Worm (Caenorhabditis elegans) whole organism, late embryonic: ENCODE measurements around the gene F57F4.1.

Experiments
- F13H6.1 ChIP-seq: sonication (generic microtip); optimal IDR thresholded peaks from 2 replicates; lab custom pipeline; 2016; ENCODE audit warnings: missing genetic modification characterization, missing compliant biosample characterization
- ahr-1 ChIP-seq: sonication (generic microtip); optimal IDR thresholded peaks from 2 replicates; lab custom pipeline; 2016; ENCODE audit warnings: missing genetic modification characterization, missing compliant biosample characterization
- ceh-14 ChIP-seq: sonication (generic microtip); optimal IDR thresholded peaks from 2 replicates; lab custom pipeline; 2016; ENCODE audit warnings: missing genotype, missing genetic modification characterization, missing compliant biosample characterization
- ceh-18 ChIP-seq: sonication (generic microtip); optimal IDR thresholded peaks from 2 replicates; lab custom pipeline; 2016; ENCODE audit warnings: missing genetic modification characterization, missing compliant biosample characterization
- ceh-19 ChIP-seq: fragments of 200-800 bp; sonication (Bioruptor generic); optimal IDR thresholded peaks from 2 replicates; lab custom pipeline; 2018; ENCODE audit warnings: mild to moderate bottlenecking, missing genetic modification characterization, missing compliant biosample characterization
- ceh-2 ChIP-seq: sonication (generic microtip); optimal IDR thresholded peaks from 2 replicates; lab custom pipeline; 2016; ENCODE audit warnings: missing genotype, missing genetic modification characterization, missing compliant biosample characterization
- ceh-22 ChIP-seq: sonication (generic microtip); optimal IDR thresholded peaks from 2 replicates; lab custom pipeline; 2017; ENCODE audit warnings: missing biosample characterization, missing genetic modification characterization
- ceh-24 ChIP-seq: sonication (generic microtip); optimal IDR thresholded peaks from 2 replicates; lab custom pipeline; 2016; ENCODE audit warnings: mild to moderate bottlenecking, missing genetic modification characterization, missing compliant biosample characterization
- ceh-31 ChIP-seq: sonication (generic microtip); optimal IDR thresholded peaks from 2 replicates; lab custom pipeline; 2016; ENCODE audit warnings: missing genetic modification characterization, missing compliant biosample characterization
- ceh-45 ChIP-seq: fragments of 200-800 bp; sonication (Bioruptor generic); IDR thresholded peaks from 2 replicates; pipeline ENCODE4 v1.3.6; 2022; ENCODE audit warnings: missing genetic modification reagents, missing genetic modification characterization, missing compliant biosample characterization
- ceh-6 ChIP-seq: fragments of 200-800 bp; sonication (Bioruptor generic); optimal IDR thresholded peaks from 2 replicates; lab custom pipeline; 2018; ENCODE audit warnings: mild to moderate bottlenecking, missing genetic modification characterization, missing compliant biosample characterization
- dmd-4 ChIP-seq: sonication (generic microtip); optimal IDR thresholded peaks from 2 replicates; lab custom pipeline; 2016; ENCODE audit warnings: borderline replicate concordance, missing genetic modification characterization, missing compliant biosample characterization
- eyg-1 ChIP-seq: sonication (generic microtip); optimal IDR thresholded peaks from 2 replicates; lab custom pipeline; 2016; ENCODE audit warnings: missing genotype, missing genetic modification characterization, missing compliant biosample characterization
- fax-1 ChIP-seq: sonication (generic microtip); optimal IDR thresholded peaks from 2 replicates; lab custom pipeline; 2016; ENCODE audit warnings: missing genotype, missing genetic modification characterization, missing compliant biosample characterization
- hlh-13 ChIP-seq: fragments of 200-800 bp; sonication (Bioruptor generic); optimal IDR thresholded peaks from 2 replicates; lab custom pipeline; 2018; ENCODE audit warnings: mild to moderate bottlenecking, missing genetic modification characterization, missing compliant biosample characterization
- hlh-30 ChIP-seq: sonication (generic microtip); optimal IDR thresholded peaks from 2 replicates; lab custom pipeline; 2017; ENCODE audit warnings: antibody characterized with exemption, missing genetic modification characterization, missing compliant biosample characterization; ENCODE audit not compliant: insufficient read depth
- hlh-6 ChIP-seq: sonication (generic microtip); optimal IDR thresholded peaks from 2 replicates; lab custom pipeline; 2016; ENCODE audit warnings: missing genotype, missing genetic modification characterization, missing compliant biosample characterization
- hlh-8 ChIP-seq: sonication (generic microtip); optimal IDR thresholded peaks from 2 replicates; lab custom pipeline; 2016; ENCODE audit warnings: missing genotype, missing genetic modification characterization, missing compliant biosample characterization
- lim-6 ChIP-seq: sonication (generic microtip); optimal IDR thresholded peaks from 2 replicates; lab custom pipeline; 2016; ENCODE audit warnings: missing genetic modification characterization, missing compliant biosample characterization
- nfya-1 ChIP-seq: sonication (generic microtip); optimal IDR thresholded peaks from 2 replicates; lab custom pipeline; 2017; ENCODE audit warnings: missing genetic modification characterization, mild to moderate bottlenecking, missing compliant biosample characterization, antibody characterized with exemption, moderate library complexity
- nhr-11 ChIP-seq: fragments of 150-350 bp; optimal IDR thresholded peaks from 2 replicates; lab custom pipeline; 2014; ENCODE audit warnings: missing biosample characterization, missing genetic modification characterization
- npax-4 ChIP-seq: sonication (generic microtip); optimal IDR thresholded peaks from 2 replicates; lab custom pipeline; 2016; ENCODE audit warnings: missing genetic modification characterization, missing compliant biosample characterization
- pag-3 ChIP-seq: sonication (generic microtip); optimal IDR thresholded peaks from 2 replicates; lab custom pipeline; 2016; ENCODE audit warnings: missing compliant biosample characterization, missing genetic modification characterization, borderline replicate concordance
- pat-9 ChIP-seq: fragments of 200-800 bp; sonication (Bioruptor generic); optimal IDR thresholded peaks from 2 replicates; lab custom pipeline; 2018; ENCODE audit warnings: mild to moderate bottlenecking, missing genetic modification characterization, moderate library complexity, missing compliant biosample characterization
- pha-4 ChIP-seq: fragments of 150-350 bp; optimal IDR thresholded peaks from 2 replicates; lab custom pipeline; 2018; ENCODE audit warnings: missing biosample characterization, missing genetic modification reagents, missing genetic modification characterization
- pros-1 ChIP-seq: fragments of 150-350 bp; optimal IDR thresholded peaks from 2 replicates; lab custom pipeline; 2014; ENCODE audit warnings: missing biosample characterization, missing genetic modification reagents, missing genetic modification characterization
- ref-2 ChIP-seq: sonication (generic microtip); optimal IDR thresholded peaks from 2 replicates; lab custom pipeline; 2016; ENCODE audit warnings: missing genetic modification characterization, missing compliant biosample characterization
- rnt-1 ChIP-seq: sonication (generic microtip); optimal IDR thresholded peaks from 2 replicates; lab custom pipeline; 2016; ENCODE audit warnings: missing genetic modification characterization, missing compliant biosample characterization
- sox-2 ChIP-seq: fragments of 200-800 bp; sonication (Bioruptor generic); IDR thresholded peaks from 2 replicates; pipeline ENCODE4 v1.3.6; 2022; ENCODE audit warnings: missing genetic modification reagents, missing genetic modification characterization, missing compliant biosample characterization
- sox-4 ChIP-seq: sonication (generic microtip); optimal IDR thresholded peaks from 2 replicates; lab custom pipeline; 2017; ENCODE audit warnings: mild to moderate bottlenecking, missing genetic modification characterization, inconsistent platforms, missing compliant biosample characterization
- ttx-3 ChIP-seq: sonication (generic microtip); optimal IDR thresholded peaks from 2 replicates; lab custom pipeline; 2016; ENCODE audit warnings: missing genetic modification reagents, missing genetic modification characterization, missing compliant biosample characterization
- unc-3 ChIP-seq, 2 experiments: fragments of 200-800 bp in 1 of 2; sonication (Bioruptor generic) in 1 of 2; sonication (generic microtip) in 1 of 2; conservative IDR thresholded peaks in 1 of 2; optimal IDR thresholded peaks in 1 of 2; 2 replicates each; pipeline versions ENCODE4 v1.3.6 to Lab custom; 2016 to 2022; ENCODE audit warnings: missing compliant biosample characterization in 2 of 2, missing genetic modification characterization in 2 of 2, missing genetic modification reagents in 1 of 2
- unc-42 ChIP-seq: sonication (generic microtip); optimal IDR thresholded peaks from 2 replicates; lab custom pipeline; 2016; ENCODE audit warnings: missing genotype, missing genetic modification characterization, missing compliant biosample characterization
- unc-55 ChIP-seq: sonication (generic microtip); optimal IDR thresholded peaks from 2 replicates; lab custom pipeline; 2017; ENCODE audit warnings: missing biosample characterization, missing genetic modification reagents, missing genetic modification characterization
- zip-5 ChIP-seq: sonication (generic microtip); optimal IDR thresholded peaks from 2 replicates; lab custom pipeline; 2016; ENCODE audit warnings: missing genetic modification characterization, missing compliant biosample characterization
- ztf-16 ChIP-seq: sonication (generic microtip); optimal IDR thresholded peaks from 2 replicates; lab custom pipeline; 2017; ENCODE audit warnings: missing genetic modification characterization, missing compliant biosample characterization

Gene F57F4.1

ce11 chrV:6390163-6390562 lies at the start of gene F57F4.1:
Gene F57F4.1, plus strand, starts transcription at chrV:6390463.
- TF ChIP-seq nfya-1 (tag; lab: Kevin White, UChicago): no peak
- no peak for TF ChIP-seq pros-1 (tag; lab: Kevin White, UChicago)
- TF ChIP-seq lim-6 (tag; lab: Kevin White, UChicago): no peak
- TF ChIP-seq eyg-1 (tag; lab: Kevin White, UChicago): no peak
- TF ChIP-seq, all 69 proteins: peak for 0

- TF ChIP-seq ceh-14 (tag; lab: Kevin White, UChicago): no peak
- peak; percentile 12 for TF ChIP-seq unc-42 (tag; lab: Kevin White, UChicago)
Measured at ce11 chrV:6341078-6341638, 49.1 kb upstream of the F57F4.1 start.

DNA sequence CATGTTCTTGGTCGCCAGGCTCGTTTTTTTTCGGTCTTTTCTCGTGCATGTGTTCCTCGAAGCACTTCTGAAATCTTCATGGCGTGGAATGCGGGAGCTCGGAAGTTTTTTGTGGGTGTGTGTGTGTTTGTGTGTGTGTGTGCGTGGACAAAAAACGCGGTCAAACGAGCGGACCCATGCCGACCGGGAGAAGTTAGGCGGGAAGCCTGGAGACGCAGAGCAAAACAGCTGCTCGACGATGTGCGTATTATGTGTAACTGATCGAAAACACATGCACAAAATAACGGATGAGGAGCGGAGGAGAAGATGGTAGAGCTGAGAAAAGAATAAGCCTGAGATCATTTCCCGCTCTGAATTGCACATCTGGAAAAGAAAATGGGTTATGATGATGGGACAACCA lies 47.8 kb upstream of the F57F4.1 start:
- TF ChIP-seq unc-3 (GFP tag; conservative IDR thresholded peaks at IDR 0.05; lab: Robert Waterston, UW): no peak
- no peak for TF ChIP-seq unc-3 (tag; optimal IDR thresholded peaks at IDR 0.05; lab: Kevin White, UChicago)
- TF ChIP-seq dmd-4: no peak
- TF ChIP-seq F13H6.1 (tag; lab: Kevin White, UChicago): peak; percentile 51
- TF ChIP-seq hlh-13 (GFP tag; lab: Kevin White, UChicago): no peak
- no peak for TF ChIP-seq ceh-19
- TF ChIP-seq ceh-24: no peak
- TF ChIP-seq ceh-6 (GFP tag; lab: Kevin White, UChicago): no peak
- no peak for TF ChIP-seq ahr-1 (tag; lab: Kevin White, UChicago)
- TF ChIP-seq sox-4 (tag; lab: Kevin White, UChicago): no peak
- TF ChIP-seq ttx-3 (tag; lab: Kevin White, UChicago): no peak
- TF ChIP-seq ceh-31 (tag; lab: Kevin White, UChicago): no peak
- no peak for TF ChIP-seq pag-3 (tag; lab: Kevin White, UChicago)
- no peak for TF ChIP-seq nhr-11 (tag; lab: Kevin White, UChicago)
- TF ChIP-seq lim-6 (tag; lab: Kevin White, UChicago): no peak
- no peak for TF ChIP-seq fax-1 (tag; lab: Kevin White, UChicago)
- no peak for TF ChIP-seq ceh-2 (tag; lab: Kevin White, UChicago)
- peak; percentile 10 for TF ChIP-seq rnt-1
- no peak for TF ChIP-seq zip-5 (tag; lab: Kevin White, UChicago)
- no peak for TF ChIP-seq ztf-16 (tag; lab: Kevin White, UChicago)
- TF ChIP-seq unc-55 (GFP tag; lab: Kevin White, UChicago): no peak
- no peak for TF ChIP-seq pros-1 (tag; lab: Kevin White, UChicago)
- TF ChIP-seq eyg-1 (tag; lab: Kevin White, UChicago): no peak
- TF ChIP-seq npax-4: no peak
- TF ChIP-seq ceh-22 (tag; lab: Kevin White, UChicago): no peak
- TF ChIP-seq pat-9 (tag; lab: Kevin White, UChicago): no peak
- no peak for TF ChIP-seq ref-2 (tag; lab: Kevin White, UChicago)
- peak; percentile 84 for TF ChIP-seq ceh-18 (tag; lab: Kevin White, UChicago)
- TF ChIP-seq hlh-8: peak; percentile 54
- TF ChIP-seq ceh-45 (GFP tag; lab: Robert Waterston, UW): no peak
- TF ChIP-seq hlh-6 (tag; lab: Kevin White, UChicago): no peak
- TF ChIP-seq hlh-30 (tag; lab: Kevin White, UChicago): no peak
- no peak for TF ChIP-seq pha-4 (tag; lab: Kevin White, UChicago)
- TF ChIP-seq sox-2 (GFP tag; lab: Robert Waterston, UW): no peak
- TF ChIP-seq, all 69 proteins: peak for 4
